Fruit fly (Drosophila melanogaster): ENCODE data around the gene elgi.

- no peak for TF ChIP-seq salr (GFP tag; optimal IDR thresholded peaks at IDR 0.05)
- no peak for TF ChIP-seq CG10631 (GFP tag; optimal IDR thresholded peaks at IDR 0.05)
- TF ChIP-seq CG6854 (GFP tag; optimal IDR thresholded peaks at IDR 0.05): no peak
These were observed 21.9 kb downstream of the elgi start, which contains the start of gene CG17028 for dm6 chr3L:15978224-15978623.

All from whole organism, prepupa.